Fruit fly (Drosophila melanogaster): ENCODE measurements around the gene Top2.

Top2 gene

dm6 chr2L:19398317-19399234 lies 54.7 kb downstream of the Top2 start, which contains the start of gene CG17544 (continued):
- TF ChIP-seq Bdp1 (GFP tag; optimal IDR thresholded peaks at IDR 0.05) (no peak), CG3281 (GFP tag; optimal IDR thresholded peaks at IDR 0.05) (peak; percentile 90), B-H1 (GFP tag; IDR thresholded peaks at IDR 0.05) (no peak), Oli (tag; optimal IDR thresholded peaks at IDR 0.05) (peak; percentile 85), Gug (GFP tag; IDR thresholded peaks at IDR 0.05) (peak; percentile 39; the same call in 2 of the 4 replicates), luna (GFP tag; optimal IDR thresholded peaks at IDR 0.05) (no peak), lbe (GFP tag; optimal IDR thresholded peaks at IDR 0.05) (peak; percentile 29), CG9609 (GFP tag; optimal IDR thresholded peaks at IDR 0.05) (peak; percentile 31), Myb (GFP tag; optimal IDR thresholded peaks at IDR 0.05) (peak; percentile 25), CG2889 (GFP tag; IDR thresholded peaks at IDR 0.05) (peak; percentile 35; the same call in 1 of the 3 replicates), CG18262 (tag; optimal IDR thresholded peaks at IDR 0.05) (peak; percentile 92), pfk (GFP tag; optimal IDR thresholded peaks at IDR 0.05) (peak; percentile 3), emc (GFP tag; optimal IDR thresholded peaks at IDR 0.05) (no peak), Tbp (GFP tag; optimal IDR thresholded peaks at IDR 0.05) (no peak), salm (tag; optimal IDR thresholded peaks at IDR 0.05) (peak; percentile 28), Hey (tag; optimal IDR thresholded peaks at IDR 0.05) (no peak), CG1832 (GFP tag; optimal IDR thresholded peaks at IDR 0.05) (peak; percentile 87), CG11696 (GFP tag; IDR thresholded peaks at IDR 0.05) (no peak), Pdp1 (GFP tag; optimal IDR thresholded peaks at IDR 0.05) (peak; percentile 29 to 33), Opbp (GFP tag; IDR thresholded peaks at IDR 0.05; ENCODE audit: partially characterized antibody) (0 out of 3 replicates have a peak, but pooled peaks have one; percentile 9), CG7556 (GFP tag; optimal IDR thresholded peaks at IDR 0.05) (peak; percentile 95), Hr78 (GFP tag; optimal IDR thresholded peaks at IDR 0.05) (peak in 1 of 2 experiments; percentile 96), CTCF (GFP tag; optimal IDR thresholded peaks at IDR 0.05) (no peak), amos (GFP tag; IDR thresholded peaks at IDR 0.05; ENCODE audit: partially characterized antibody) (peak; percentile 42; the same call in 1 of the 2 replicates), CG18619 (GFP tag; optimal IDR thresholded peaks at IDR 0.05) (peak; percentile 87), lov (optimal IDR thresholded peaks at IDR 0.05) (no peak), lov (GFP tag; IDR thresholded peaks at IDR 0.05) (no peak), CG17612 (GFP tag; IDR thresholded peaks at IDR 0.05) (no peak), CG11560 (tag; IDR thresholded peaks at IDR 0.05) (0 out of 3 replicates have a peak, but pooled peaks have one; percentile 8), wdn (GFP tag; IDR thresholded peaks at IDR 0.05) (peak; percentile 42), CG31365 (tag; optimal IDR thresholded peaks at IDR 0.05) (no peak), fd64A (GFP tag; optimal IDR thresholded peaks at IDR 0.05) (peak; percentile 21), croc (GFP tag; conservative IDR thresholded peaks at IDR 0.05) (peak; percentile 58), Meics (GFP tag; optimal IDR thresholded peaks at IDR 0.05) (peak; percentile 88), HLH4C (GFP tag; IDR thresholded peaks at IDR 0.05; ENCODE audit: partially characterized antibody) (no peak), fd3F (GFP tag; optimal IDR thresholded peaks at IDR 0.05) (peak; percentile 53), Blimp-1 (GFP tag; optimal IDR thresholded peaks at IDR 0.05) (peak; percentile 69), CG13424 (tag; optimal IDR thresholded peaks at IDR 0.05) (peak; percentile 89), peb (GFP tag; IDR thresholded peaks at IDR 0.05) (no peak), CG10321 (GFP tag; IDR thresholded peaks at IDR 0.05) (peak; percentile 90), Hr51 (GFP tag; optimal IDR thresholded peaks at IDR 0.05) (peak; percentile 36 to 83), eve (GFP tag; optimal IDR thresholded peaks at IDR 0.05) (peak in 1 of 2 experiments; percentile 10), CG10274 (GFP tag; optimal IDR thresholded peaks at IDR 0.05) (peak; percentile 56), bsh (GFP tag; optimal IDR thresholded peaks at IDR 0.05) (peak; percentile 72 to 86), NfI (GFP tag; optimal IDR thresholded peaks at IDR 0.05) (peak; percentile 76), Nf-YC (tag; optimal IDR thresholded peaks at IDR 0.05) (peak; percentile 80), Dip2 (GFP tag; IDR thresholded peaks at IDR 0.05) (no peak), CG10462 (GFP tag; optimal IDR thresholded peaks at IDR 0.05) (peak; percentile 43)

Measured in whole organism, embryonic.